Fruit fly (Drosophila melanogaster) S2 (cell line): Measurements from ENCODE around the gene Nepl12.

Experiments
- CG8478 ChIP-seq: fragments of >200 bp; optimal IDR thresholded peaks from 2 replicates; lab custom pipeline; 2018
- CTCF ChIP-seq, 2 experiments: fragments of >200 bp; optimal IDR thresholded peaks; 2 replicates each; lab custom pipeline; 2018

- TF ChIP-seq CG8478 (lab: Kevin White, UChicago) (no peak), CTCF (optimal IDR thresholded peaks at IDR 0.05; lab: Kevin White, UChicago) (no peak)
These were observed 31.3 kb upstream of the Nepl12 start for dm6 chr3R:9643977-9644376.
